Fruit fly (Drosophila melanogaster): ENCODE measurements around the gene dnd.

Gene dnd

dm6 chr3R:21849988-21850460 lies 37.1 kb downstream of the dnd start:
- no peak for TF ChIP-seq dm (GFP tag; optimal IDR thresholded peaks at IDR 0.05)
- peak; percentile 54 for TF ChIP-seq CG32772 (GFP tag; IDR thresholded peaks at IDR 0.05)
- TF ChIP-seq ap (GFP tag; IDR thresholded peaks at IDR 0.05) = 0 out of 2 replicates have a peak, but pooled peaks have one; percentile 12
- TF ChIP-seq CG31365 (tag; optimal IDR thresholded peaks at IDR 0.05) = no peak
- TF ChIP-seq CG4617 (GFP tag; optimal IDR thresholded peaks at IDR 0.05; ENCODE audit: borderline replicate concordance) = no peak
- no peak for TF ChIP-seq hkb (optimal IDR thresholded peaks at IDR 0.05)
- no peak for TF ChIP-seq hkb (GFP tag; IDR thresholded peaks at IDR 0.05)
- TF ChIP-seq CG9215 (GFP tag; IDR thresholded peaks at IDR 0.05) = no peak
- TF ChIP-seq ind (GFP tag; optimal IDR thresholded peaks at IDR 0.05) = peak; percentile 8
- no peak for TF ChIP-seq repo (GFP tag; optimal IDR thresholded peaks at IDR 0.05)
- no peak for TF ChIP-seq unc-4 (GFP tag; IDR thresholded peaks at IDR 0.05; ENCODE audit: partially characterized antibody)
- no peak for TF ChIP-seq Nf-YA (GFP tag; IDR thresholded peaks at IDR 0.05)
- no peak for TF ChIP-seq CG13287 (GFP tag; IDR thresholded peaks at IDR 0.05; ENCODE audit: partially characterized antibody)
- no peak for TF ChIP-seq Mad (GFP tag; optimal IDR thresholded peaks at IDR 0.05)
- peak; percentile 13 for TF ChIP-seq CG1792 (GFP tag; optimal IDR thresholded peaks at IDR 0.05)
- TF ChIP-seq CG11723 (GFP tag; optimal IDR thresholded peaks at IDR 0.05) = peak; percentile 3
- TF ChIP-seq Doc2 (GFP tag; IDR thresholded peaks at IDR 0.05) = no peak
- TF ChIP-seq CG9609 (GFP tag; optimal IDR thresholded peaks at IDR 0.05) = peak; percentile 36
- peak; percentile 41 for TF ChIP-seq CG10979 (tag; optimal IDR thresholded peaks at IDR 0.05)
- TF ChIP-seq CHES-1-like (GFP tag; optimal IDR thresholded peaks at IDR 0.05) = peak; percentile 62
- no peak for TF ChIP-seq fru (optimal IDR thresholded peaks at IDR 0.05)
- no peak for TF ChIP-seq CG31388 (GFP tag; optimal IDR thresholded peaks at IDR 0.05)
- TF ChIP-seq Hmx (GFP tag; optimal IDR thresholded peaks at IDR 0.05) = no peak
- no peak for TF ChIP-seq zfh2 (GFP tag; optimal IDR thresholded peaks at IDR 0.05)
- TF ChIP-seq E2f2 (GFP tag; IDR thresholded peaks at IDR 0.05) = no peak
- peak; percentile 23 for TF ChIP-seq CG9727 (GFP tag; optimal IDR thresholded peaks at IDR 0.05)
- TF ChIP-seq CG18011 (GFP tag; optimal IDR thresholded peaks at IDR 0.05) = no peak
- TF ChIP-seq Six4 (GFP tag; optimal IDR thresholded peaks at IDR 0.05) = peak; percentile 14
- peak; percentile 35 for TF ChIP-seq CG3163 (GFP tag; optimal IDR thresholded peaks at IDR 0.05)
- TF ChIP-seq dan (GFP tag; IDR thresholded peaks at IDR 0.05) = no peak
- peak; percentile 73 for TF ChIP-seq Med (GFP tag)
- peak; percentile 45; the same call in 1 of the 3 replicates for TF ChIP-seq croc (GFP tag; conservative IDR thresholded peaks at IDR 0.05)
- TF ChIP-seq H15 (GFP tag; IDR thresholded peaks at IDR 0.05) = peak; percentile 23; the same call in 1 of the 3 replicates
- no peak for TF ChIP-seq Aef1 (GFP tag; IDR thresholded peaks at IDR 0.05)
- TF ChIP-seq CG11456 (GFP tag; IDR thresholded peaks at IDR 0.05) = no peak
- no peak for TF ChIP-seq ham (GFP tag; IDR thresholded peaks at IDR 0.05)
- no peak for TF ChIP-seq btn (GFP tag; optimal IDR thresholded peaks at IDR 0.05)
- peak; percentile 54 for TF ChIP-seq dmrt11E (tag; optimal IDR thresholded peaks at IDR 0.05)
- peak; percentile 35 for TF ChIP-seq CG13775 (GFP tag; optimal IDR thresholded peaks at IDR 0.05)
- no peak for TF ChIP-seq Fer3 (tag; optimal IDR thresholded peaks at IDR 0.05)
- TF ChIP-seq CG3407 (GFP tag; optimal IDR thresholded peaks at IDR 0.05) = peak; percentile 20
- TF ChIP-seq ac (GFP tag; optimal IDR thresholded peaks at IDR 0.05) = no peak
- TF ChIP-seq CG18619 (GFP tag; optimal IDR thresholded peaks at IDR 0.05) = peak; percentile 21
- TF ChIP-seq Dip2 (GFP tag; IDR thresholded peaks at IDR 0.05) = no peak
- TF ChIP-seq HmgZ (tag; optimal IDR thresholded peaks at IDR 0.05) = no peak
- no peak for TF ChIP-seq Asciz (GFP tag; optimal IDR thresholded peaks at IDR 0.05)
- peak; percentile 11 for TF ChIP-seq CG4424 (GFP tag; optimal IDR thresholded peaks at IDR 0.05)
- TF ChIP-seq CG12942 (GFP tag; optimal IDR thresholded peaks at IDR 0.05) = peak; percentile 3
- no peak for TF ChIP-seq CG1832 (GFP tag; optimal IDR thresholded peaks at IDR 0.05)
- TF ChIP-seq otp (GFP tag; IDR thresholded peaks at IDR 0.05) = no peak
- TF ChIP-seq bsh (GFP tag; optimal IDR thresholded peaks at IDR 0.05) = peak in 1 of 2 experiments; percentile 67
- no peak for TF ChIP-seq so (GFP tag; IDR thresholded peaks at IDR 0.05)
- TF ChIP-seq CG3847 (GFP tag; IDR thresholded peaks at IDR 0.05) = peak; percentile 32; the same call in 1 of the 2 replicates

All from whole organism, embryonic.